Fruit fly (Drosophila melanogaster) whole organism: Measurements from ENCODE around the gene CG13893.

Experiments used
- CG8478 ChIP-seq: fragments of >200 bp; optimal IDR thresholded peaks from 2 replicates; lab custom pipeline; 2018; ENCODE audit warnings: inconsistent platforms
- Dll ChIP-seq: fragments of >200 bp; optimal IDR thresholded peaks from 2 replicates; lab custom pipeline; 2017
- EcR ChIP-seq, 2 experiments: fragments of >200 bp; optimal IDR thresholded peaks; 2 replicates each; lab custom pipeline; 2017; ENCODE audit warnings: missing biosample characterization in 2 of 2, missing genetic modification characterization in 2 of 2, missing genetic modification reagents in 2 of 2
- pan ChIP-seq: fragments of >200 bp; optimal IDR thresholded peaks from 2 replicates; lab custom pipeline; 2017
- psq ChIP-seq: fragments of >200 bp; optimal IDR thresholded peaks from 2 replicates; lab custom pipeline; 2017
- usp ChIP-seq: fragments of >200 bp; optimal IDR thresholded peaks from 2 replicates; lab custom pipeline; 2017; ENCODE audit warnings: missing biosample characterization, missing genetic modification characterization, mixed read lengths

Gene CG13893

DNA sequence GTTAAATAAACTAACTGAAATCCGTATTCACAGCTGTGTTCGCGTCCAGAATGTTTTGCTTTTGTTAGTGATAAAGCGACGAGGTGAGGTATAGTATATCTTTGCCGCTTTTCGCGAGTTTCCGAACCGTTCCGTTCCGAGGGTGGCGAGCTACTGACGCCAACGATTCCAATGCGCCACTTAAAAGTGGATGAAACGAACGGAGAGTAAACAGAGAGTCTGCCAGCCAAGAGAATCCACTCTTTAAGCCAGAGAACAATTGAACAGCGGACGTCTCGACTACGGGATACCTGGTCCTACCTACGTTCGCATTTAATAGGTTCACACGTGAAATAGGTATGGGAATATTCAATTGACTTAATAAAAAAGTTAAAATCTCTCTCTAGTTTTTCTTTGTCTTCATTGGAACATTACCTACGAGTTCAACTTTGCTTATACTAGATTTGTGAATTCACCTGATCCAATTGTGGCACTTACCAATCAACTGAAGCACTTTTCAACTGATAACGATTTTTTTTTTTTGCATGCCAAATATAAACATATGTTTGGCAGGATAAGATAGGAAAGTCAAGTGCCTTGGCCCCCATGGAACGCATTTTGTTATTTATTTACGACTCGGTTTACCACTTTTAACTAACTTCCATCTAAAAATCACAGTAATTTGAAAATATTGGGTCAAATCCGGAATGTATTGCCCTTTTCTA, at the start of gene CG13893:
Gene CG13893 (minus strand): TSS at position 162 of the 704 bp plus-strand sequence.
- TF ChIP-seq pan (lab: Kevin White, UChicago) (peak; percentile 95), CG8478 (no peak)

DNA sequence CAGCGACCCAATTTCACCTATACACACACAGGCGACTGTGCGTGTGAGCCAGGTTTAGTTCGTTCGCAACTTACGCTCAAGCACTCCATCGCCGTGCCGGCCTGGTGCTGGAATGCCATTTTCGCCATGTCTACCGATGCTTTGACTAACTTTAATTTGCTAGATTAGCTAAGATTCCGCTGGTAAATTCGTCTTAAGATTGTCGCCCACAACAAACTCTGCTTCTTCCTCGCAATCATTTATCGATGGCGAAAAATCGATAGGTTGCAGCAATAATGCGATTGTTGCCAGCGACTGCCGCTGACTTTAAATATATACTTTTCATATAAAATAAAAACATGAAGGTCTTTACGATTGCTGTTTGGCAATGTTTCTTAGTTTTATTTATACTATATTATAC, 48.8 kb upstream of the CG13893 start, which contains the start of gene CG3402:
Gene CG3402 (minus strand): TSS at position 245 of the 400 bp plus-strand sequence.
- TF ChIP-seq CG8478, result no peak
- TF ChIP-seq usp (GFP tag; lab: Kevin White, UChicago), result no peak
- no peak for TF ChIP-seq pan (lab: Kevin White, UChicago)
- TF ChIP-seq Dll (lab: Kevin White, UChicago), result no peak
- TF ChIP-seq EcR (GFP tag; optimal IDR thresholded peaks at IDR 0.05; lab: Kevin White, UChicago), result no peak
- TF ChIP-seq psq (lab: Kevin White, UChicago), result no peak

DNA sequence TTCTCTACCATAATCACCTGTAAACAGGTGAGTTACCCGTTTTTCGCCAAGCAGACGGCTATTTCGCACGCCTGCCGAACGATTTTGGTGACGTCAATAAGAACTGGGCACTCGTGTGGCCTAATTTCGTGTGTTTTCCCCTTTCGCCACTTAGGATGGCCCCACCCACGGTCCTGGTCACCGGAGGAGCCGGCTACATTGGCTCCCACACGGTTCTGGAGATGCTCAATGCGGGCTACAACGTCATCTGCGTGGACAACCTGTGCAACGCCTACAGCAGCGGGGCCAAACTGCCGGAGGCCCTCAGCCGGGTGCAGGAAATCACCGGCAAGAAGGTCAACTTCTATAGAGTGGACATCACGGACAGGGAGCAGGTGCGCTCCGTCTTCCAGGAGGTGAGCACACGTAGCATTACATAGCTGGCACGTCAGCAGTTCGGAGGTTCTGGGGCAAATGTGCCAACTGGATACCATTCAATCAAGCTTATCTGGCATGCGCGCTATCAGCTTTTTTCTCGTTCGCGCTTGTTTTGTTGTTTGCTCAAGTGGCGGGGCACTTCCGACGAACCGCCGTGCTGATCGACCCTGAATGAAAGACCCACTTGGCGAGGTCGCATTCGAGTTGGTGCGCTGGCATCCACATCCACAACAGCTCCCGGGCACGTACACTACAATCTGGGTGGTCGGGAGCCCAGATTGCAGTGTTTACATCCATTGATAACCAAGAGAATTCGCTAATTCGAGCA, 45.4 kb upstream of the CG13893 start:
- peak; percentile 50 for TF ChIP-seq Dll (lab: Kevin White, UChicago)
- TF ChIP-seq psq (lab: Kevin White, UChicago), result no peak

DNA sequence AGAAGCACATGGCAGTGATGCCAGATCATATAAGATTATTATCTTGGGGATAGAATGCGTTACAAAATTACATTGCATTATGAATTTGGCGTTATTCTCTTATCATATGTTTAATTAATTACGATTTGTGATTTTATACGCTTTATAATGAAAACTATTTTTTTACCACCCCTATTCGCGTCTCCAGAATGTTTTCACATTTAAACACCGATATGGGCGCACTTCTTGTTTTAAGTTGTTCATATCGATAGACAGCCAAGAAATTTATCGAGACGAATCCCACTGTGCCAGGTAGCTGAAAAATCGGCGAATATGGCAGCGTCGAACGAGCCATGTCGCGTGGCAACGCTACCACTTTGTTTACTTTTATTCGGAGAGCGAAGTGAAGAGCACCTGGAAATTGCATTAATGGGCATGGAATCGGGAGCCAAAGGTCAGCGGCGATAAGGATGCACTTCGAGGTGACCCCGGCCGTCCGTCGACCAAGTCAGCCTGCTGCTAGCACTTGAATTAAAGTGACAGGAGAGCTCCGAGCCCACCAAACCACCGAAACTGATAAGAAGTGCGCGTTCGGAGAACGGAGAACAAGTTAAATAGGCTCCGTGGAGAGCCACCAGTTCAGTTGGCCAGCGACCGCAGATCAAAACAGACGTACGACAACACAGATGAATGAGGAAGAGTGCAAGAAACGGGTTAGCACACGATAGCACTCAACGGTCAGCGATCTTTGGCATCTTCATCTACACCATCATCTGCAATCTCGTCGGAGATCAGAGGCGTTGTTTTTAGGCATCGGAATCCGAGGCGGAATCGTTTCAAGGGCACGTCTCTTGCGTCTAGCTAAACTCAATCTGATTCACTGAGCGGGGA, 44.6 kb upstream of the CG13893 start, which contains the start of gene Gale:
Gene Gale (plus strand): TSS at position 401 of the 870 bp plus-strand sequence.
- TF ChIP-seq Dll (lab: Kevin White, UChicago), result no peak
- no peak for TF ChIP-seq pan (lab: Kevin White, UChicago)
- TF ChIP-seq EcR (GFP tag; optimal IDR thresholded peaks at IDR 0.05; lab: Kevin White, UChicago), result no peak

DNA sequence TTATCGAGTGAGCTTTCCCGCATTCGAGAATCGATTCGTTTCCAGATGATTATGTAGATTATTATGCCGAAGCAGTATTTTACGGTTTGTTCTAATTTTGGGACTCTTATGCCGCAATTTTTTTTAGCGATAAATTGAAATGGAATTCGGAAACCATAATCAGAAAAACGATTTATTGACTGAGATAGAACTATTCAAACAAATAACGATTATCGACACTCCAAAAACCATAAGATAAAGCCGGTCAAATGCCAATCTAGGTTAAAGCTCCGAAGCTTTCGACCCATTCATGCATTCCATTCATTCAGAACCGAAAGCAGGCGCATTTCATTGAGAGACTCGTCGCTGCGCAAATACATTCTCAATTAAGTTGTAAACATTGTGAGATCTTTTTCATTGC, 43.7 kb upstream of the CG13893 start:
- TF ChIP-seq CG8478 (no peak), Dll (lab: Kevin White, UChicago) (no peak)

DNA sequence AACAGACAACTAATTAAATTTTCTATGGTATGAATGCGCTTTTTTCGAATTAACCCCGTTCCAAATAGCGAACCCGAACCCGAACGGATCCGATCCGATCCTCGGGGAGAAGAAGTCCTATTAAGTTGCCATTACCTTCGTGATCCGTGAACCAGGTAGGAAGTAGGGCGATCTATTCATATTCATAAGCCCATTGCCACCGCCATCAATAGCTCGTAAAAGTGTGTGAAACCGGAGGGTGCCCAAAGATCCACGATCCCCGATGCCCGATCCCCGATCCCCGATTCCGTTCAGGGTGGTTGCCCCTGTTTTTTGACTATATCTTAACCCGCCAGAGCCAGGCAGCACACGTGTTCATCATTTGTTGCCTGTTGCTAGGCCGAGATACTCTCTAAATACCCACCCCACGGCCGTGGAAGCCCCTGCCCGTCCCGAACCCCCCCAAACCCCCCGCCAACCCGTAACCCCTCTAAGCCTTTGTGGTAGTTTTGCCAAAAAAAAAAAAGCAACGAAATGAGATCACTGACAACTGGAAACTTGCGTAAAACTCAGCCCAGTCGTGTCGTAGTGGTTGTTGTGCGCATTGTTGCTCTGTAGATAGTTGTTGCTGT, 41.7 kb upstream of the CG13893 start:
- no peak for TF ChIP-seq usp (GFP tag; lab: Kevin White, UChicago)
- TF ChIP-seq CG8478, result no peak
- no peak for TF ChIP-seq psq (lab: Kevin White, UChicago)
- TF ChIP-seq Dll (lab: Kevin White, UChicago), result no peak
- no peak for TF ChIP-seq pan (lab: Kevin White, UChicago)
- no peak for TF ChIP-seq EcR (GFP tag; optimal IDR thresholded peaks at IDR 0.05; lab: Kevin White, UChicago)

DNA sequence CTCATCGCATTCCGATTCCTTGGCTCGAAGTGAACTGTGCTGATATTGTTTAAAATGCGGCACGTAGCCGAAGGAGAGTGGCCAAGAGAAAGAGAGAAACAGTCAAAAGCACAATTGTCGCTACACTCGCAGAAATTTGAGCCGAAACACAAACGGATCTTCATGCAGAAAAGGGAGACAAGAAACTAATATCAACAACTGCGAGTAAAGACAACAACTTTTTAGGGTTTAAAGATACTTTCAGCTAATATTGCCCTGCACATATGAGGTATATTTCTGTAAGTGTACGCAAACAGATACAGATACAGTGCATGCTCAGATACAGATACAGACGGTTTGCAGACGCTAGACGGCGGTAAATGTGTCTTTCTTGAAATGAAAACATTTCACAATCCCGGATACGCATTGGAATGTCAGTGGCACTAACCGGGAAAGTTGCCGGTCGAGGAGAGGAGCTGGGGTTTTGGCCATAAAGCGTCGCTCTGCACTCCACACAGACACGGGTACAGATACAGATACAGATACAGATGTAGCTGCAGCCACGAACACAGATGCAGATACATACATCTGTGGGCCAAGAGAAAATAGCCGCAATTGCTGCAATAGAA, 40.4 kb upstream of the CG13893 start:
- TF ChIP-seq pan (lab: Kevin White, UChicago) (no peak), psq (lab: Kevin White, UChicago) (no peak), usp (GFP tag; lab: Kevin White, UChicago) (no peak), CG8478 (no peak)

DNA sequence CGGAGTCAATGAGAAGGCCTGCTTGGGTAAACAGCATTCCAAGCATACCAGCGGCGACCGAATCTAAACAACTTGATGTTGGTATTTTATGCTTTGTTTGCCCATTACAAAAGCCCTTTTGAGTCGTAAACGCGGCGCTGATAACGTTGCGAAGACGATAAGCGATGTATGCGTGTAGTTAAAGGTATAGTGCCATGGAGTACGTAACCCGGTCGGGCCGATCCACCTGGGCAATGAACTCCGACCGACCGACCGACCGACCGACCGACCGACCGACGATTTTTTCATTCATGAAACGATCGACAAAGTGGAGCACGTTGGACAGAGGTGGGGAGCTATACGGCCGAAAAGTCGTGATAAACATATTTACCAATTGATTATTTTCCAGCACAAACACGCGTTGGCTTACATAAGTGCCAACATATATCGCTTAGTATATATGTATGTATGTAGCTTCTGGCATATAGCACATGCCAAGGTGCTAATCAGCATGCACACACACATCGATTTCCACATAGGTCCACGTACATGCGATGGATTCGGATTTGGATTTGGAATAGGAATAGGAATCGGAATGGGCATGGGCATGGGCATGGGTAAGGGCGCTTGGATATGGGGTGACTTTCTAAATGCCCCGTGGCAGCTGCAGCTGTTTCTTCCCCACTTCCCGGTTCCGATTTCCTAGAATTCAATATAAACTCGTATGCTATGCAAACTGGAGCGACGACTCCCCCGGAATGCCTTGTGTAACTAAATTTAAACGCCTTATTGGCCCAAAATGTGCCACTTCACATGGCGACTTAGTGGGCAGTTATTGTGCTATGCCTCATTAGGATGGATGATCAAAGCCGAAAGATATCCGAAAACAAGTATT, 39.3 kb upstream of the CG13893 start:
- TF ChIP-seq CG8478 (no peak), psq (lab: Kevin White, UChicago) (no peak), usp (GFP tag; lab: Kevin White, UChicago) (no peak), pan (lab: Kevin White, UChicago) (no peak), Dll (lab: Kevin White, UChicago) (no peak), EcR (GFP tag; optimal IDR thresholded peaks at IDR 0.05; lab: Kevin White, UChicago) (no peak)

DNA sequence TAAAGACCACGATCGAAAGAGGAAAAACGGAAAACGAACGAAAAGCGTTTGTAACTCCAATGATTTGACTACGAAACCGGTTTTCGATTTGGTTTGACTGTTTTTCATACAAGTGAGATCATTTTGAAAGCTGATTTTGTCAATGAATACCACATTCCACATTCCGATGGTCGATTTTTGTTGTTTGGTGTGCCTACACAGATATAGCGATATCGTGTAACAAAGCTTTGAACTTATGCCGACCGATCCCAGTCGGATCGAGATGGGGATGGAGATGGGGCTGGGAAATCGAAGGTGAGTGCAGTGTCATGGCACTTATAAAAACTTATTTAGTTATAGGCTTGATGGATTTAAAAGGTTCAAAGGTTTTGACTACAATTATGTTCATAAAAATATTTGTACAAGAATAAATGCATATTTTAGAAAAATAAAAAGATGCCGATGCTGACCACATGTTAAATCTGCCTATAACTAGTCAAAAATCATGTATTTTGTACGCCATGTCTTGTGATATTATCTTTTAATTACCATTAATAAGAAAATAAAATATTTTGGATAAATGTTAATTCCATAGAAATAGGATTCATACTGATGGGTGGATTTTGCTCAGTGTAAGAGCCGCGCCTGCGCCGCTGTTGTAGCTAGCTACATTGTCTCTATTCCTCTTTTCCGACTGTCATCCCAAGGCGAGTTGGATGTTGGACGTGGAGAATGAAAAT, 38.5 kb upstream of the CG13893 start:
- TF ChIP-seq psq (lab: Kevin White, UChicago) (no peak), Dll (lab: Kevin White, UChicago) (no peak), usp (GFP tag; lab: Kevin White, UChicago) (no peak), CG8478 (no peak), EcR (GFP tag; optimal IDR thresholded peaks at IDR 0.05; lab: Kevin White, UChicago) (no peak), pan (lab: Kevin White, UChicago) (no peak)

DNA sequence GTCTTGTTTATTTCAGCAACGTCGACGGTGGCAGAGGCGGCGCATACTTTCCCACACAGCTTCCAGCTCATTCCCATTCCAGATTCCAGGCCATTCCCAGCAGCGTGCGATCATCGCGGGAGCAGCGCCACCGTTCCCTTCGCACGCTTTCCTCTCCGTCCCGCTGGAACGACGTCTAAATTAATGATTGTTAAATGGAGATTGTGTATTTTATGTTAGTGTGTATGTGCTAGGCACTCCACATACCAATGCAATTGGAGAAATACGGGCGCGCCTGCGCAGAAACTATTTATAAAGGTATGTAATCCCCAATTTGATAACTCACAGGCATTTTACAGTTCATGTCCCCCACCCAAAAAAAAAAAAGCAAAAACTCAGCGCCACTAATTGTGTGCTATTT, 37.6 kb upstream of the CG13893 start:
- TF ChIP-seq pan (lab: Kevin White, UChicago) (no peak), EcR (GFP tag; optimal IDR thresholded peaks at IDR 0.05; lab: Kevin White, UChicago) (no peak), CG8478 (no peak), psq (lab: Kevin White, UChicago) (no peak), Dll (lab: Kevin White, UChicago) (no peak), usp (GFP tag; lab: Kevin White, UChicago) (no peak)
